Worm (Caenorhabditis elegans) whole organism, L2 larva: ENCODE data around the gene F54B11.5.

ENCODE experiments used
- F13H6.1 ChIP-seq: sonication (generic microtip); optimal IDR thresholded peaks from 2 replicates; lab custom pipeline; 2016; ENCODE audit warnings: missing genetic modification characterization, missing compliant biosample characterization
- R02D3.7 ChIP-seq: fragments of 150-350 bp; optimal IDR thresholded peaks from 2 replicates; lab custom pipeline; 2014; ENCODE audit warnings: missing biosample characterization, missing genetic modification characterization
- ZK546.5 ChIP-seq: sonication (generic microtip); optimal IDR thresholded peaks from 2 replicates; lab custom pipeline; 2017; ENCODE audit warnings: missing biosample characterization, missing genetic modification characterization
- alr-1 ChIP-seq: fragments of 150-350 bp; optimal IDR thresholded peaks from 2 replicates; lab custom pipeline; 2014; ENCODE audit warnings: missing biosample characterization, missing genetic modification characterization
- aly-2 ChIP-seq: fragments of 150-350 bp; optimal IDR thresholded peaks from 2 replicates; lab custom pipeline; 2014; ENCODE audit warnings: missing biosample characterization, missing genetic modification characterization
- blmp-1 ChIP-seq: sonication (generic microtip); optimal IDR thresholded peaks from 2 replicates; lab custom pipeline; 2017; ENCODE audit warnings: missing genetic modification characterization, mild to moderate bottlenecking, missing compliant biosample characterization, antibody characterized with exemption, moderate library complexity; ENCODE audit not compliant: insufficient read depth
- ceh-16 ChIP-seq: fragments of 150-350 bp; optimal IDR thresholded peaks from 2 replicates; lab custom pipeline; 2014; ENCODE audit warnings: missing biosample characterization, missing genetic modification characterization
- ceh-82 ChIP-seq: fragments of 150-350 bp; optimal IDR thresholded peaks from 2 replicates; lab custom pipeline; 2014; ENCODE audit warnings: missing biosample characterization, missing genetic modification characterization
- crh-2 ChIP-seq: sonication (generic microtip); optimal IDR thresholded peaks from 2 replicates; lab custom pipeline; 2017; ENCODE audit warnings: missing biosample characterization, missing genetic modification characterization
- dmd-4 ChIP-seq: sonication (generic microtip); optimal IDR thresholded peaks from 2 replicates; lab custom pipeline; 2017; ENCODE audit warnings: missing biosample characterization, missing genetic modification characterization
- egl-27 ChIP-seq: sonication (generic microtip); optimal IDR thresholded peaks from 3 replicates; lab custom pipeline; 2017; ENCODE audit warnings: missing biosample characterization, missing genetic modification reagents, missing genetic modification characterization
- elt-1 ChIP-seq: fragments of 150-350 bp; optimal IDR thresholded peaks from 2 replicates; lab custom pipeline; 2014; ENCODE audit warnings: missing biosample characterization, missing genetic modification characterization
- fos-1 ChIP-seq: fragments of 150-350 bp; optimal IDR thresholded peaks from 2 replicates; lab custom pipeline; 2014; ENCODE audit warnings: missing biosample characterization, missing genetic modification characterization
- lin-11 ChIP-seq: fragments of 150-350 bp; sonication (generic microtip); optimal IDR thresholded peaks from 2 replicates; lab custom pipeline; 2014; ENCODE audit warnings: missing biosample characterization, missing genetic modification characterization, inconsistent platforms, mixed read lengths
- lin-39 ChIP-seq: fragments of 150-350 bp; optimal IDR thresholded peaks from 2 replicates; lab custom pipeline; 2014; ENCODE audit warnings: missing biosample characterization, missing genetic modification reagents, missing genetic modification characterization
- lsy-2 ChIP-seq, 2 experiments: fragments of 150-350 bp in 1 of 2; sonication (generic microtip) in 1 of 2; optimal IDR thresholded peaks; 2 replicates each; lab custom pipeline; 2014 to 2017; ENCODE audit warnings: missing biosample characterization in 2 of 2, missing genetic modification characterization in 2 of 2
- mab-5 ChIP-seq: fragments of 150-350 bp; optimal IDR thresholded peaks from 2 replicates; lab custom pipeline; 2014; ENCODE audit warnings: missing biosample characterization, missing genetic modification characterization
- nhr-12 ChIP-seq: fragments of 150-350 bp; optimal IDR thresholded peaks from 2 replicates; lab custom pipeline; 2014; ENCODE audit warnings: missing biosample characterization, missing genetic modification characterization
- nhr-129 ChIP-seq: fragments of 150-350 bp; optimal IDR thresholded peaks from 2 replicates; lab custom pipeline; 2014; ENCODE audit warnings: missing biosample characterization, missing genetic modification characterization
- nhr-21 ChIP-seq: fragments of 150-350 bp; optimal IDR thresholded peaks from 2 replicates; lab custom pipeline; 2014; ENCODE audit warnings: missing biosample characterization, missing genetic modification characterization
- nhr-23 ChIP-seq: fragments of 150-350 bp; optimal IDR thresholded peaks from 2 replicates; lab custom pipeline; 2014; ENCODE audit warnings: missing biosample characterization, missing genetic modification reagents, missing genetic modification characterization
- nhr-237 ChIP-seq: fragments of 150-350 bp; optimal IDR thresholded peaks from 2 replicates; lab custom pipeline; 2014; ENCODE audit warnings: missing biosample characterization, missing genetic modification characterization
- nhr-6 ChIP-seq: fragments of 150-350 bp; optimal IDR thresholded peaks from 2 replicates; lab custom pipeline; 2014; ENCODE audit warnings: missing biosample characterization, missing genetic modification characterization
- nhr-77 ChIP-seq: fragments of 150-350 bp; optimal IDR thresholded peaks from 2 replicates; lab custom pipeline; 2014; ENCODE audit warnings: missing biosample characterization, missing genetic modification characterization
- peb-1 ChIP-seq: fragments of 150-350 bp; optimal IDR thresholded peaks from 2 replicates; lab custom pipeline; 2014; ENCODE audit warnings: missing biosample characterization, missing genetic modification characterization
- sem-4 ChIP-seq: fragments of 150-350 bp; optimal IDR thresholded peaks from 2 replicates; lab custom pipeline; 2014; ENCODE audit warnings: missing biosample characterization, missing genetic modification reagents, missing genetic modification characterization
- skn-1 ChIP-seq: sonication (generic microtip); optimal IDR thresholded peaks from 2 replicates; lab custom pipeline; 2017; ENCODE audit warnings: missing biosample characterization, missing genetic modification characterization
- sma-3 ChIP-seq: sonication (generic microtip); optimal IDR thresholded peaks from 2 replicates; lab custom pipeline; 2016; ENCODE audit warnings: missing genetic modification reagents, missing genetic modification characterization, missing compliant biosample characterization
- sma-9 ChIP-seq, 2 experiments: fragments of 150-350 bp in 1 of 2; sonication (generic microtip) in 1 of 2; optimal IDR thresholded peaks; 2 replicates each; lab custom pipeline; 2014 to 2016; ENCODE audit warnings: missing genetic modification characterization in 2 of 2, mild to moderate bottlenecking in 1 of 2, missing biosample characterization in 1 of 2, missing compliant biosample characterization in 1 of 2, missing genetic modification reagents in 1 of 2, moderate library complexity in 1 of 2
- snpc-4 ChIP-seq: fragments of 150-350 bp; optimal IDR thresholded peaks from 2 replicates; lab custom pipeline; 2014; ENCODE audit warnings: missing biosample characterization, missing genetic modification characterization
- unc-39 ChIP-seq: fragments of 150-350 bp; optimal IDR thresholded peaks from 2 replicates; lab custom pipeline; 2014; ENCODE audit warnings: missing biosample characterization, missing genetic modification characterization
- unc-55 ChIP-seq: fragments of 150-350 bp; sonication (generic microtip); optimal IDR thresholded peaks from 3 replicates; lab custom pipeline; 2014; ENCODE audit warnings: missing biosample characterization, missing genetic modification reagents, missing genetic modification characterization
- zag-1 ChIP-seq: fragments of 150-350 bp; optimal IDR thresholded peaks from 2 replicates; lab custom pipeline; 2014; ENCODE audit warnings: missing biosample characterization, missing genetic modification characterization
- ztf-11 ChIP-seq: sonication (generic microtip); optimal IDR thresholded peaks from 2 replicates; lab custom pipeline; 2017; ENCODE audit warnings: missing biosample characterization, missing genetic modification characterization
- ztf-4 ChIP-seq: fragments of 150-350 bp; optimal IDR thresholded peaks from 2 replicates; lab custom pipeline; 2014; ENCODE audit warnings: missing biosample characterization, missing genetic modification characterization

The F54B11.5 gene

ce11 chrX:13633032-13633431, 37.2 kb upstream of the F54B11.5 start:
- peak; percentile 58 for TF ChIP-seq snpc-4 (tag; lab: Kevin White, UChicago)
- TF ChIP-seq dmd-4 (tag; lab: Kevin White, UChicago) = no peak

ce11 chrX:13632245-13632644, 36.4 kb upstream of the F54B11.5 start:
- no peak for TF ChIP-seq aly-2 (tag; lab: Kevin White, UChicago)
- no peak for TF ChIP-seq ceh-82
- TF ChIP-seq nhr-6 (tag; lab: Kevin White, UChicago) = no peak
- no peak for TF ChIP-seq lin-11
- no peak for TF ChIP-seq zag-1 (tag; lab: Kevin White, UChicago)
- TF ChIP-seq skn-1 = no peak
- no peak for TF ChIP-seq crh-2 (tag; lab: Kevin White, UChicago)
- TF ChIP-seq fos-1 = no peak
- no peak for TF ChIP-seq mab-5 (tag; lab: Kevin White, UChicago)
- TF ChIP-seq unc-39 (tag; lab: Kevin White, UChicago) = no peak
- TF ChIP-seq nhr-129 (tag; lab: Kevin White, UChicago) = no peak
- no peak for TF ChIP-seq ceh-16 (tag; lab: Kevin White, UChicago)
- TF ChIP-seq ZK546.5 (tag; lab: Kevin White, UChicago) = no peak
- TF ChIP-seq lin-39 (tag; lab: Kevin White, UChicago) = no peak
- TF ChIP-seq blmp-1 = no peak

ce11 chrX:13631122-13631672, 35.3 kb upstream of the F54B11.5 start, which contains the start of gene nlg-1:
nlg-1 (minus strand) TSS chrX:13631172.
- TF ChIP-seq F13H6.1 (tag; lab: Kevin White, UChicago) = no peak
- peak; percentile 6 for TF ChIP-seq sma-9 (GFP tag; optimal IDR thresholded peaks at IDR 0.05; lab: Kevin White, UChicago)
- no peak for TF ChIP-seq sma-9 (tag; optimal IDR thresholded peaks at IDR 0.05; lab: Kevin White, UChicago)
- no peak for TF ChIP-seq nhr-129 (tag; lab: Kevin White, UChicago)

ce11 chrX:13621628-13622027, 25.8 kb upstream of the F54B11.5 start, which contains the start of gene Y12A6A.1:
Y12A6A.1 (minus strand) TSS chrX:13621728.
- TF ChIP-seq nhr-237 (no peak), elt-1 (no peak), R02D3.7 (no peak), lsy-2 (tag; optimal IDR thresholded peaks at IDR 0.05; lab: Kevin White, UChicago) (no peak), ztf-4 (tag; lab: Kevin White, UChicago) (no peak), nhr-12 (no peak), peb-1 (tag; lab: Kevin White, UChicago) (no peak)
- TF ChIP-seq, all 48 proteins: peak for 0

ce11 chrX:13618574-13618973, 22.7 kb upstream of the F54B11.5 start, which contains the start of gene nlp-53:
nlp-53 (plus strand) TSS chrX:13618874.
- TF ChIP-seq ztf-11 (tag; lab: Kevin White, UChicago) = no peak
- no peak for TF ChIP-seq nhr-23 (tag; lab: Kevin White, UChicago)
- no peak for TF ChIP-seq ceh-16 (tag; lab: Kevin White, UChicago)
- no peak for TF ChIP-seq blmp-1
- TF ChIP-seq sma-3 (GFP tag; lab: Kevin White, UChicago) = no peak
- no peak for TF ChIP-seq sem-4 (tag; lab: Kevin White, UChicago)
- no peak for TF ChIP-seq nhr-77 (tag; lab: Kevin White, UChicago)
- TF ChIP-seq ZK546.5 (tag; lab: Kevin White, UChicago) = no peak
- TF ChIP-seq alr-1 (tag; lab: Kevin White, UChicago) = no peak
- TF ChIP-seq sma-9 (GFP tag; optimal IDR thresholded peaks at IDR 0.05; lab: Kevin White, UChicago) = no peak
- TF ChIP-seq sma-9 (tag; optimal IDR thresholded peaks at IDR 0.05; lab: Kevin White, UChicago) = no peak
- no peak for TF ChIP-seq unc-55 (GFP tag; lab: Kevin White, UChicago)
- TF ChIP-seq nhr-237 = no peak
- no peak for TF ChIP-seq egl-27 (tag; lab: Kevin White, UChicago)
- no peak for TF ChIP-seq nhr-21
- TF ChIP-seq, all 48 proteins: peak for 0
